Worm (Caenorhabditis elegans): ENCODE results near the gene hrpl-1.

Gene hrpl-1

ce11 chrII:6936528-6936927, 38.0 kb downstream of the hrpl-1 start:
- TF ChIP-seq nhr-76 (tag; optimal IDR thresholded peaks at IDR 0.05), result no peak
- TF ChIP-seq unc-120 (tag; optimal IDR thresholded peaks at IDR 0.05; ENCODE audit: poor library complexity, severe bottlenecking), result peak; percentile 91
- TF ChIP-seq elt-3 (tag; optimal IDR thresholded peaks at IDR 0.05), result no peak
- peak; percentile 60 for TF ChIP-seq elt-1 (tag; optimal IDR thresholded peaks at IDR 0.05; ENCODE audit: borderline replicate concordance, insufficient read depth)
- TF ChIP-seq hlh-1 (tag; optimal IDR thresholded peaks at IDR 0.05), result peak; percentile 97
- peak; percentile 62 for TF ChIP-seq unc-62 (GFP tag; optimal IDR thresholded peaks at IDR 0.05)

- no peak for TF ChIP-seq nhr-76 (tag; optimal IDR thresholded peaks at IDR 0.05)
- TF ChIP-seq ztf-11 (tag; optimal IDR thresholded peaks at IDR 0.05), result no peak
- peak; percentile 55 for TF ChIP-seq pha-4 (tag; optimal IDR thresholded peaks at IDR 0.05)
- TF ChIP-seq lsy-2 (tag; optimal IDR thresholded peaks at IDR 0.05), result no peak
- no peak for TF ChIP-seq zip-8 (tag; optimal IDR thresholded peaks at IDR 0.05)
- peak; percentile 3 for TF ChIP-seq ces-1 (GFP tag; optimal IDR thresholded peaks at IDR 0.05)
These were observed 38.5 kb downstream of the hrpl-1 start for ce11 chrII:6937057-6937456.

- no peak for TF ChIP-seq bed-3 (GFP tag; optimal IDR thresholded peaks at IDR 0.05)
- peak; percentile 65 for TF ChIP-seq ces-1 (GFP tag; optimal IDR thresholded peaks at IDR 0.05)
- TF ChIP-seq cnd-1 (tag; optimal IDR thresholded peaks at IDR 0.05), result peak; percentile 60
- no peak for TF ChIP-seq pha-4 (tag; optimal IDR thresholded peaks at IDR 0.05)
- no peak for TF ChIP-seq mep-1 (tag; optimal IDR thresholded peaks at IDR 0.05)
- no peak for TF ChIP-seq ceh-83 (GFP tag; optimal IDR thresholded peaks at IDR 0.05)
- TF ChIP-seq nhr-2 (tag; optimal IDR thresholded peaks at IDR 0.05), result peak; percentile 97
- TF ChIP-seq drap-1 (GFP tag; optimal IDR thresholded peaks at IDR 0.05), result no peak
- no peak for TF ChIP-seq lin-32 (GFP tag; optimal IDR thresholded peaks at IDR 0.05)
- peak; percentile 37 for TF ChIP-seq ham-2 (GFP tag; optimal IDR thresholded peaks at IDR 0.05)
- TF ChIP-seq ztf-11 (tag; optimal IDR thresholded peaks at IDR 0.05), result no peak
- peak; percentile 80 for TF ChIP-seq mls-2 (tag; optimal IDR thresholded peaks at IDR 0.05)
- no peak for TF ChIP-seq nhr-76 (tag; optimal IDR thresholded peaks at IDR 0.05)
- TF ChIP-seq nhr-28 (tag; optimal IDR thresholded peaks at IDR 0.05), result no peak
- no peak for TF ChIP-seq sem-2 (GFP tag; optimal IDR thresholded peaks at IDR 0.05)
- TF ChIP-seq lsy-2 (tag; optimal IDR thresholded peaks at IDR 0.05), result no peak
- no peak for TF ChIP-seq unc-62 (GFP tag; optimal IDR thresholded peaks at IDR 0.05)
- no peak for TF ChIP-seq mab-5 (tag; optimal IDR thresholded peaks at IDR 0.05)
- TF ChIP-seq zip-8 (tag; optimal IDR thresholded peaks at IDR 0.05), result peak; percentile 34
- TF ChIP-seq blmp-1 (tag; optimal IDR thresholded peaks at IDR 0.05), result no peak
- TF ChIP-seq M03D4.4 (tag; optimal IDR thresholded peaks at IDR 0.05), result no peak
- TF ChIP-seq unc-39 (tag; optimal IDR thresholded peaks at IDR 0.05), result peak; percentile 41
- no peak for TF ChIP-seq hlh-1 (tag; optimal IDR thresholded peaks at IDR 0.05)
- no peak for TF ChIP-seq elt-1 (tag; optimal IDR thresholded peaks at IDR 0.05; ENCODE audit: borderline replicate concordance, insufficient read depth)
- peak; percentile 79 for TF ChIP-seq ceh-43 (GFP tag; optimal IDR thresholded peaks at IDR 0.05)
- TF ChIP-seq elt-3 (tag; optimal IDR thresholded peaks at IDR 0.05), result no peak
- TF ChIP-seq sptf-1 (tag; optimal IDR thresholded peaks at IDR 0.05), result peak; percentile 40
- no peak for TF ChIP-seq unc-120 (tag; optimal IDR thresholded peaks at IDR 0.05; ENCODE audit: poor library complexity, severe bottlenecking)
- TF ChIP-seq nhr-237 (tag; optimal IDR thresholded peaks at IDR 0.05), result no peak
- no peak for TF ChIP-seq flh-1 (GFP tag; optimal IDR thresholded peaks at IDR 0.05)
- no peak for TF ChIP-seq lin-13 (tag; optimal IDR thresholded peaks at IDR 0.05)
- no peak for TF ChIP-seq tbx-8 (GFP tag; optimal IDR thresholded peaks at IDR 0.05)
- no peak for TF ChIP-seq snpc-4 (tag; optimal IDR thresholded peaks at IDR 0.05)
- no peak for TF ChIP-seq ceh-39 (tag; optimal IDR thresholded peaks at IDR 0.05)
- no peak for TF ChIP-seq nhr-12 (tag; optimal IDR thresholded peaks at IDR 0.05)
These were observed 41.3 kb downstream of the hrpl-1 start for ce11 chrII:6939873-6940272.

ce11 chrII:6940726-6941230, 42.2 kb downstream of the hrpl-1 start:
- TF ChIP-seq flh-1 (GFP tag; optimal IDR thresholded peaks at IDR 0.05), result no peak
- TF ChIP-seq ces-1 (GFP tag; optimal IDR thresholded peaks at IDR 0.05), result peak; percentile 80
